Fruit fly (Drosophila melanogaster) whole organism: ENCODE measurements around the gene scyl.

Experiments
- CG8478 ChIP-seq: fragments of >200 bp; optimal IDR thresholded peaks from 2 replicates; lab custom pipeline; 2018; ENCODE audit warnings: inconsistent platforms
- Dll ChIP-seq: fragments of >200 bp; optimal IDR thresholded peaks from 2 replicates; lab custom pipeline; 2017
- EcR ChIP-seq, 2 experiments: fragments of >200 bp; optimal IDR thresholded peaks; 2 replicates each; lab custom pipeline; 2017; ENCODE audit warnings: missing biosample characterization in 2 of 2, missing genetic modification characterization in 2 of 2, missing genetic modification reagents in 2 of 2
- psq ChIP-seq: fragments of >200 bp; optimal IDR thresholded peaks from 2 replicates; lab custom pipeline; 2017
- usp ChIP-seq: fragments of >200 bp; optimal IDR thresholded peaks from 2 replicates; lab custom pipeline; 2017; ENCODE audit warnings: missing biosample characterization, missing genetic modification characterization, mixed read lengths

DNA sequence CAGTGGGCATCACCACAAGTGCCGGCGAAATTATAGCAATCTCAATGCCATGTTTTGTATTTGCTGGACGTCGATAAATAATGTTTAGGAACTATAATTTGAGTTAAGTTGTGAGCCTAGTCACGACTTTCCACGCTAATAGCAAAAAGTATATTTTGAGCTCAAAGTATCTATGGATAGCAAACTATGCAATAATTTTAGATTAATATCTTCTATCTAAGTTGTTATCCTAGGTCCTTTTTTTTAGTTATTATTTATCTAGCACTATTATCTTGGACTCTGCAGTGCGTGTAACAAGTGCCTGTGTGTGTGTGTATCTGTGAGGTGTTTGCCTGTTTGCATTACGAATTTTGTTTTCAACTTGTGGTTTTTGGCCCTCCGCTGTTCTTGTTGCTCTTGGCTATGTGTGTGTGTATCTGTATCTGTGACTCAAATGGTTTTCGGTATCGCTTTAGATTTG is 8.2 kb downstream of the scyl start:
- TF ChIP-seq usp (no peak), CG8478 (lab: Kevin White, UChicago) (no peak), psq (lab: Kevin White, UChicago) (no peak), Dll (lab: Kevin White, UChicago) (no peak), EcR (GFP tag; optimal IDR thresholded peaks at IDR 0.05; lab: Kevin White, UChicago) (no peak)
